Worm (Caenorhabditis elegans) whole organism, early embryonic: ENCODE measurements around the gene fbxa-184.

Experiments used
- B0310.2 ChIP-seq: sonication (generic microtip); optimal IDR thresholded peaks from 2 replicates; lab custom pipeline; 2016; ENCODE audit warnings: mild to moderate bottlenecking, missing genetic modification characterization, missing compliant biosample characterization
- F13C5.2 ChIP-seq: sonication (generic microtip); optimal IDR thresholded peaks from 2 replicates; lab custom pipeline; 2017; ENCODE audit warnings: mild to moderate bottlenecking, missing genetic modification characterization, inconsistent platforms, missing compliant biosample characterization
- aly-1 ChIP-seq: sonication (generic microtip); optimal IDR thresholded peaks from 2 replicates; lab custom pipeline; 2016; ENCODE audit warnings: missing genetic modification characterization, missing compliant biosample characterization
- ama-1 ChIP-seq: fragments of 150-350 bp; optimal IDR thresholded peaks from 2 replicates; lab custom pipeline; 2014
- ceh-13 ChIP-seq: fragments of 200-800 bp; sonication (Bioruptor generic); optimal IDR thresholded peaks from 2 replicates; lab custom pipeline; 2018; ENCODE audit warnings: mild to moderate bottlenecking, missing genetic modification characterization, missing compliant biosample characterization
- ceh-36 ChIP-seq: sonication (generic microtip); optimal IDR thresholded peaks from 2 replicates; lab custom pipeline; 2016; ENCODE audit warnings: missing genetic modification characterization, inconsistent platforms, missing compliant biosample characterization
- ets-7 ChIP-seq: sonication (generic microtip); optimal IDR thresholded peaks from 2 replicates; lab custom pipeline; 2016; ENCODE audit warnings: missing genotype, missing genetic modification characterization, missing compliant biosample characterization
- flt-1 ChIP-seq: fragments of 200-800 bp; sonication (Bioruptor generic); IDR thresholded peaks from 2 replicates; pipeline ENCODE4 v1.3.6; 2022; ENCODE audit warnings: missing genetic modification characterization, missing compliant biosample characterization
- hmbx-1 ChIP-seq: sonication (generic microtip); optimal IDR thresholded peaks from 2 replicates; lab custom pipeline; 2016; ENCODE audit warnings: mild to moderate bottlenecking, missing genetic modification characterization, missing compliant biosample characterization
- hmg-4 ChIP-seq: fragments of 200-800 bp; sonication (Bioruptor generic); optimal IDR thresholded peaks from 2 replicates; lab custom pipeline; 2018; ENCODE audit warnings: mild to moderate bottlenecking, missing genetic modification characterization, missing compliant biosample characterization
- hnd-1 ChIP-seq: sonication (generic microtip); optimal IDR thresholded peaks from 2 replicates; lab custom pipeline; 2016; ENCODE audit warnings: missing genetic modification characterization, missing compliant biosample characterization
- pes-1 ChIP-seq: fragments of 200-800 bp; sonication (Bioruptor generic); IDR thresholded peaks from 2 replicates; pipeline ENCODE4 v1.3.6; 2022; ENCODE audit warnings: missing genetic modification reagents, missing genetic modification characterization, missing compliant biosample characterization
- scrt-1 ChIP-seq: fragments of 200-800 bp; sonication (Bioruptor generic); IDR thresholded peaks from 2 replicates; pipeline ENCODE4 v1.3.6; 2022; ENCODE audit warnings: missing genetic modification characterization, missing compliant biosample characterization
- sea-1 ChIP-seq: fragments of 200-800 bp; sonication (Bioruptor generic); conservative IDR thresholded peaks from 2 replicates; pipeline ENCODE4 v1.3.6; 2022; ENCODE audit warnings: missing genetic modification characterization, missing compliant biosample characterization
- tbx-11 ChIP-seq: fragments of 200-800 bp; sonication (Bioruptor generic); IDR thresholded peaks from 2 replicates; pipeline ENCODE4 v1.3.6; 2022; ENCODE audit warnings: missing genetic modification characterization, missing compliant biosample characterization
- tbx-37 ChIP-seq: fragments of 200-800 bp; sonication (Bioruptor generic); conservative IDR thresholded peaks from 2 replicates; pipeline ENCODE4 v1.3.6; 2022; ENCODE audit warnings: missing genetic modification reagents, missing genetic modification characterization, missing compliant biosample characterization
- tra-4 ChIP-seq: sonication (generic microtip); optimal IDR thresholded peaks from 2 replicates; lab custom pipeline; 2017; ENCODE audit warnings: missing genetic modification characterization, missing compliant biosample characterization

Gene fbxa-184

ce11 chrII:1722394-1722793 is 12.3 kb downstream of the fbxa-184 start, which contains the start of the genes fbxb-5 and btb-8:
Gene fbxb-5 (minus strand): TSS chrII:1722494.
Gene btb-8 (plus strand): TSS chrII:1722770.
- TF ChIP-seq F13C5.2 = no peak
- no peak for TF ChIP-seq ceh-36
- no peak for TF ChIP-seq ets-7 (tag; lab: Kevin White, UChicago)
- TF ChIP-seq flt-1 (GFP tag; lab: Robert Waterston, UW) = no peak
- TF ChIP-seq tbx-11 (GFP tag; lab: Robert Waterston, UW) = no peak
- TF ChIP-seq tra-4 = no peak
- no peak for TF ChIP-seq tbx-37 (GFP tag; lab: Robert Waterston, UW)
- TF ChIP-seq pes-1 (GFP tag; lab: Robert Waterston, UW) = no peak
- no peak for TF ChIP-seq hmbx-1 (tag; lab: Kevin White, UChicago)
- TF ChIP-seq ceh-13 (GFP tag; lab: Kevin White, UChicago) = no peak
- no peak for TF ChIP-seq sea-1 (GFP tag; lab: Robert Waterston, UW)
- no peak for TF ChIP-seq aly-1
- no peak for TF ChIP-seq hnd-1
- TF ChIP-seq hmg-4 (GFP tag; lab: Kevin White, UChicago) = no peak
- no peak for TF ChIP-seq B0310.2
- no peak for TF ChIP-seq ama-1 (lab: Kevin White, UChicago)
- no peak for TF ChIP-seq scrt-1 (GFP tag; lab: Robert Waterston, UW)

ce11 chrII:1724314-1724713 is 14.3 kb downstream of the fbxa-184 start, which contains the start of gene fbxb-11:
Gene fbxb-11 (plus strand): TSS chrII:1724614.
- TF ChIP-seq aly-1 (no peak), hnd-1 (no peak), tra-4 (no peak), tbx-11 (GFP tag; lab: Robert Waterston, UW) (no peak), scrt-1 (GFP tag; lab: Robert Waterston, UW) (no peak), pes-1 (GFP tag; lab: Robert Waterston, UW) (no peak), B0310.2 (no peak), sea-1 (GFP tag; lab: Robert Waterston, UW) (no peak), tbx-37 (GFP tag; lab: Robert Waterston, UW) (no peak), flt-1 (GFP tag; lab: Robert Waterston, UW) (no peak), F13C5.2 (no peak), ets-7 (tag; lab: Kevin White, UChicago) (no peak), ceh-36 (no peak), hmbx-1 (tag; lab: Kevin White, UChicago) (no peak)

ce11 chrII:1725735-1726134 is 15.7 kb downstream of the fbxa-184 start, which contains the start of gene F45C12.17:
Gene F45C12.17 (plus strand): TSS chrII:1726111.
- TF ChIP-seq hmbx-1 (tag; lab: Kevin White, UChicago) (no peak), ceh-13 (GFP tag; lab: Kevin White, UChicago) (no peak), sea-1 (GFP tag; lab: Robert Waterston, UW) (no peak), ets-7 (tag; lab: Kevin White, UChicago) (no peak)

- TF ChIP-seq B0310.2 (no peak), aly-1 (no peak), F13C5.2 (no peak), hmg-4 (GFP tag; lab: Kevin White, UChicago) (no peak), ama-1 (lab: Kevin White, UChicago) (no peak), tbx-11 (GFP tag; lab: Robert Waterston, UW) (no peak), tra-4 (no peak), hmbx-1 (tag; lab: Kevin White, UChicago) (no peak), ceh-13 (GFP tag; lab: Kevin White, UChicago) (no peak), ets-7 (tag; lab: Kevin White, UChicago) (no peak), flt-1 (GFP tag; lab: Robert Waterston, UW) (no peak), tbx-37 (GFP tag; lab: Robert Waterston, UW) (no peak), hnd-1 (no peak), pes-1 (GFP tag; lab: Robert Waterston, UW) (no peak), scrt-1 (GFP tag; lab: Robert Waterston, UW) (no peak), ceh-36 (no peak), sea-1 (GFP tag; lab: Robert Waterston, UW) (no peak)
Measured at ce11 chrII:1728253-1728652, 18.2 kb downstream of the fbxa-184 start, which contains the start of gene btb-9. Gene btb-9 (plus strand): TSS chrII:1728506.

ce11 chrII:1730103-1730502 is 20.0 kb downstream of the fbxa-184 start, which contains the start of gene ceh-81:
Gene ceh-81 (plus strand): TSS chrII:1730403.
- TF ChIP-seq hmbx-1 (tag; lab: Kevin White, UChicago) = no peak

- TF ChIP-seq ceh-36 (no peak), hmg-4 (GFP tag; lab: Kevin White, UChicago) (no peak), ama-1 (lab: Kevin White, UChicago) (no peak), aly-1 (no peak), F13C5.2 (no peak)
Measured at ce11 chrII:1731932-1732331, 21.9 kb downstream of the fbxa-184 start, which contains the start of gene ceh-82. Gene ceh-82 (plus strand): TSS chrII:1732232.

- TF ChIP-seq tra-4 (no peak), aly-1 (no peak), tbx-11 (GFP tag; lab: Robert Waterston, UW) (no peak), B0310.2 (no peak), sea-1 (GFP tag; lab: Robert Waterston, UW) (no peak), ceh-36 (no peak), tbx-37 (GFP tag; lab: Robert Waterston, UW) (no peak), hmg-4 (GFP tag; lab: Kevin White, UChicago) (no peak), pes-1 (GFP tag; lab: Robert Waterston, UW) (no peak), hmbx-1 (tag; lab: Kevin White, UChicago) (no peak), hnd-1 (no peak), F13C5.2 (no peak), ets-7 (tag; lab: Kevin White, UChicago) (no peak), ama-1 (lab: Kevin White, UChicago) (no peak), flt-1 (GFP tag; lab: Robert Waterston, UW) (no peak), ceh-13 (GFP tag; lab: Kevin White, UChicago) (no peak), scrt-1 (GFP tag; lab: Robert Waterston, UW) (no peak)
Measured at ce11 chrII:1735145-1735544, 25.1 kb downstream of the fbxa-184 start.

ce11 chrII:1736353-1736752 is 26.3 kb downstream of the fbxa-184 start, which contains the start of gene ceh-83:
Gene ceh-83 (minus strand): TSS chrII:1736533.
- no peak for TF ChIP-seq hmg-4 (GFP tag; lab: Kevin White, UChicago)
